Fruit fly (Drosophila melanogaster) whole organism, embryonic: ENCODE data around the gene Rpp30.
A peak's percentile ranks its signal among the peaks of the same experiment; 100 is the strongest.

ENCODE experiments used
- Atf3 ChIP-seq: fragments of 200-800 bp; sonication (Bioruptor generic); optimal IDR thresholded peaks from 3 replicates; lab custom pipeline; 2016; ENCODE audit warnings: missing biosample characterization, missing genetic modification characterization
- BEAF-32 ChIP-seq: fragments of 200-800 bp; sonication (Bioruptor generic); optimal IDR thresholded peaks from 3 replicates; lab custom pipeline; 2017; ENCODE audit warnings: missing biosample characterization, missing genetic modification characterization, mild to moderate bottlenecking, moderate library complexity, missing genetic modification reagents
- Bgb ChIP-seq: fragments of 200-800 bp; sonication (Bioruptor generic); IDR thresholded peaks from 2 replicates; pipeline ENCODE4 v1.3.6; 2022; ENCODE audit warnings: missing biosample characterization, missing genetic modification characterization; ENCODE audit not compliant: partially characterized antibody
- CG12391 ChIP-seq: fragments of 200-800 bp; sonication (Bioruptor generic); optimal IDR thresholded peaks from 3 replicates; lab custom pipeline; 2018; ENCODE audit warnings: missing biosample characterization, mild to moderate bottlenecking, missing genetic modification characterization, moderate library complexity
- CG2875 ChIP-seq: fragments of 200-800 bp; sonication (Bioruptor generic); optimal IDR thresholded peaks from 2 replicates; lab custom pipeline; 2017; ENCODE audit warnings: missing biosample characterization, mild to moderate bottlenecking, missing genetic modification characterization, missing genetic modification reagents
- CG30020 ChIP-seq: fragments of 200-800 bp; optimal IDR thresholded peaks from 2 replicates; lab custom pipeline; 2019; ENCODE audit warnings: missing biosample characterization, mild to moderate bottlenecking, missing genetic modification characterization, moderate library complexity
- CG3163 ChIP-seq: fragments of 200-800 bp; sonication (Bioruptor generic); optimal IDR thresholded peaks from 3 replicates; lab custom pipeline; 2016; ENCODE audit warnings: missing biosample characterization, missing genetic modification characterization
- CG4360 ChIP-seq: fragments of 200-800 bp; sonication (Bioruptor generic); IDR thresholded peaks from 2 replicates; pipeline ENCODE4 v1.3.6; 2022; ENCODE audit warnings: missing biosample characterization, missing genetic modification characterization
- CG43689 ChIP-seq: fragments of 200-800 bp; sonication (Bioruptor generic); IDR thresholded peaks from 2 replicates; pipeline ENCODE4 v1.3.6; 2022; ENCODE audit warnings: missing biosample characterization, missing genetic modification characterization
- CG6765 ChIP-seq: fragments of 200-800 bp; sonication (Bioruptor generic); optimal IDR thresholded peaks from 3 replicates; lab custom pipeline; 2017; ENCODE audit warnings: missing biosample characterization, mild to moderate bottlenecking, missing genetic modification characterization
- CG7357 ChIP-seq: fragments of 200-800 bp; sonication (Bioruptor generic); IDR thresholded peaks from 3 replicates; pipeline ENCODE4 v1.3.6; 2022; ENCODE audit warnings: missing biosample characterization, missing genetic modification characterization
- CG7987 ChIP-seq: fragments of 200-800 bp; sonication (Bioruptor generic); optimal IDR thresholded peaks from 2 replicates; lab custom pipeline; 2018; ENCODE audit warnings: missing biosample characterization, mild to moderate bottlenecking, missing genetic modification characterization, moderate library complexity
- CG8089 ChIP-seq: fragments of 200-800 bp; sonication (Bioruptor generic); optimal IDR thresholded peaks from 3 replicates; lab custom pipeline; 2016; ENCODE audit warnings: missing biosample characterization, missing genetic modification characterization
- CG8359 ChIP-seq: fragments of 200-800 bp; sonication (Bioruptor generic); optimal IDR thresholded peaks from 2 replicates; lab custom pipeline; 2017; ENCODE audit warnings: missing biosample characterization, mild to moderate bottlenecking, missing genetic modification characterization, borderline replicate concordance
- CG8388 ChIP-seq: fragments of 200-800 bp; sonication (Bioruptor generic); optimal IDR thresholded peaks from 2 replicates; lab custom pipeline; 2019; ENCODE audit warnings: missing biosample characterization, mild to moderate bottlenecking, missing genetic modification characterization, moderate library complexity
- CG8924 ChIP-seq: fragments of 200-800 bp; optimal IDR thresholded peaks from 3 replicates; lab custom pipeline; 2019; ENCODE audit warnings: missing biosample characterization, mild to moderate bottlenecking, missing genetic modification characterization, moderate library complexity
- CHES-1-like ChIP-seq: fragments of 200-800 bp; sonication (Bioruptor generic); optimal IDR thresholded peaks from 2 replicates; lab custom pipeline; 2016; ENCODE audit warnings: missing biosample characterization, missing genetic modification characterization
- Doc2 ChIP-seq: fragments of 200-800 bp; sonication (Bioruptor generic); IDR thresholded peaks from 2 replicates; pipeline ENCODE4 v1.3.6; 2022; ENCODE audit warnings: missing biosample characterization, missing genetic modification characterization
- Drgx ChIP-seq: fragments of 200-800 bp; sonication (Bioruptor generic); IDR thresholded peaks from 2 replicates; pipeline ENCODE4 v1.3.6; 2022; ENCODE audit warnings: missing biosample characterization, missing genetic modification characterization
- ERR ChIP-seq: fragments of 200-800 bp; sonication (Bioruptor generic); optimal IDR thresholded peaks from 2 replicates; lab custom pipeline; 2016; ENCODE audit warnings: missing biosample characterization, missing genetic modification characterization
- Eip74EF ChIP-seq, 2 experiments: fragments of 200-800 bp in 1 of 2; fragments of >200 bp in 1 of 2; sonication (Bioruptor generic) in 1 of 2; optimal IDR thresholded peaks; 2 replicates each; lab custom pipeline; 2017 to 2019; ENCODE audit warnings: missing biosample characterization in 2 of 2, missing genetic modification characterization in 2 of 2, mild to moderate bottlenecking in 1 of 2, moderate library complexity in 1 of 2
- H15 ChIP-seq: fragments of 200-800 bp; sonication (Bioruptor generic); IDR thresholded peaks from 3 replicates; pipeline ENCODE4 v1.3.6; 2022; ENCODE audit warnings: missing biosample characterization, missing genetic modification characterization
- HLH3B ChIP-seq: fragments of 200-800 bp; sonication (Bioruptor generic); IDR thresholded peaks from 2 replicates; pipeline ENCODE4 v1.3.6; 2022; ENCODE audit warnings: missing biosample characterization, missing genetic modification characterization
- Mes4 ChIP-seq: fragments of 200-800 bp; sonication (Bioruptor generic); optimal IDR thresholded peaks from 2 replicates; lab custom pipeline; 2016; ENCODE audit warnings: missing biosample characterization, missing genetic modification characterization
- Pdp1 ChIP-seq, 2 experiments: fragments of 200-800 bp; sonication (Bioruptor generic); optimal IDR thresholded peaks; 3 replicates each; lab custom pipeline; 2016; ENCODE audit warnings: missing biosample characterization in 2 of 2, missing genetic modification characterization in 2 of 2, mild to moderate bottlenecking in 1 of 2, moderate library complexity in 1 of 2
- Trl ChIP-seq, 3 experiments: fragments of >200 bp in 2 of 3; fragments of 200-800 bp in 1 of 3; sonication (Bioruptor generic) in 1 of 3; optimal IDR thresholded peaks; 2 replicates in 1 of 3; 3 replicates in 2 of 3; lab custom pipeline; 2016 to 2017; ENCODE audit warnings: missing biosample characterization in 1 of 3, missing genetic modification characterization in 1 of 3
- Xbp1 ChIP-seq: fragments of 200-800 bp; sonication (Bioruptor generic); optimal IDR thresholded peaks from 3 replicates; lab custom pipeline; 2016; ENCODE audit warnings: missing biosample characterization, mild to moderate bottlenecking, missing genetic modification characterization
- amos ChIP-seq: fragments of 200-800 bp; sonication (Bioruptor generic); IDR thresholded peaks from 2 replicates; pipeline ENCODE4 v1.3.6; 2022; ENCODE audit warnings: missing biosample characterization, missing genetic modification characterization; ENCODE audit not compliant: partially characterized antibody
- ato ChIP-seq: fragments of 200-800 bp; sonication (Bioruptor generic); IDR thresholded peaks from 2 replicates; pipeline ENCODE4 v1.3.6; 2022; ENCODE audit warnings: missing biosample characterization, missing genetic modification characterization; ENCODE audit not compliant: partially characterized antibody
- bsh ChIP-seq, 2 experiments: fragments of 200-800 bp; sonication (Bioruptor generic); optimal IDR thresholded peaks; 2 replicates each; lab custom pipeline; 2017 to 2018; ENCODE audit warnings: mild to moderate bottlenecking in 2 of 2, missing biosample characterization in 2 of 2, missing genetic modification characterization in 2 of 2, moderate library complexity in 1 of 2
- cg ChIP-seq: fragments of 200-800 bp; sonication (Bioruptor generic); optimal IDR thresholded peaks from 3 replicates; lab custom pipeline; 2019; ENCODE audit warnings: missing biosample characterization, mild to moderate bottlenecking, missing genetic modification characterization, moderate library complexity
- crol ChIP-seq: fragments of 200-800 bp; sonication (Bioruptor generic); IDR thresholded peaks from 2 replicates; pipeline ENCODE4 v1.3.6; 2022; ENCODE audit warnings: missing biosample characterization, missing genetic modification characterization
- dimm ChIP-seq: fragments of 200-800 bp; sonication (Bioruptor generic); IDR thresholded peaks from 2 replicates; pipeline ENCODE4 v1.3.6; 2022; ENCODE audit warnings: missing biosample characterization, missing genetic modification characterization
- ftz-f1 ChIP-seq: fragments of 200-800 bp; sonication (Bioruptor generic); optimal IDR thresholded peaks from 2 replicates; lab custom pipeline; 2016; ENCODE audit warnings: missing biosample characterization, missing genetic modification characterization
- grn ChIP-seq: fragments of 200-800 bp; sonication (Bioruptor generic); optimal IDR thresholded peaks from 3 replicates; lab custom pipeline; 2017; ENCODE audit warnings: missing biosample characterization, missing genetic modification characterization
- ham ChIP-seq: fragments of 200-800 bp; sonication (Bioruptor generic); IDR thresholded peaks from 2 replicates; pipeline ENCODE4 v1.3.6; 2022; ENCODE audit warnings: missing biosample characterization, missing genetic modification characterization
- hth ChIP-seq: fragments of >200 bp; optimal IDR thresholded peaks from 2 replicates; lab custom pipeline; 2017; ENCODE audit warnings: inconsistent platforms
- lilli ChIP-seq: fragments of 200-800 bp; sonication (Bioruptor generic); optimal IDR thresholded peaks from 3 replicates; lab custom pipeline; 2016; ENCODE audit warnings: missing biosample characterization, missing genetic modification characterization
- nerfin-2 ChIP-seq: fragments of 200-800 bp; sonication (Bioruptor generic); IDR thresholded peaks from 2 replicates; pipeline ENCODE4 v1.3.6; 2022; ENCODE audit warnings: missing biosample characterization, missing genetic modification characterization; ENCODE audit not compliant: partially characterized antibody
- pita ChIP-seq: fragments of 200-800 bp; sonication (Bioruptor generic); optimal IDR thresholded peaks from 2 replicates; lab custom pipeline; 2017; ENCODE audit warnings: missing biosample characterization, mild to moderate bottlenecking, missing genetic modification characterization
- psq ChIP-seq: fragments of 200-800 bp; sonication (Bioruptor generic); optimal IDR thresholded peaks from 2 replicates; lab custom pipeline; 2017; ENCODE audit warnings: missing biosample characterization, missing genetic modification characterization
- pum ChIP-seq: fragments of 200-800 bp; sonication (Bioruptor generic); optimal IDR thresholded peaks from 2 replicates; lab custom pipeline; 2016; ENCODE audit warnings: missing biosample characterization, missing genetic modification characterization
- scrt ChIP-seq: fragments of 200-800 bp; sonication (Bioruptor generic); optimal IDR thresholded peaks from 2 replicates; lab custom pipeline; 2018; ENCODE audit warnings: missing biosample characterization, mild to moderate bottlenecking, missing genetic modification characterization, moderate library complexity
- sens-2 ChIP-seq: fragments of 200-800 bp; sonication (Bioruptor generic); IDR thresholded peaks from 2 replicates; pipeline ENCODE4 v1.3.6; 2022; ENCODE audit warnings: missing biosample characterization, missing genetic modification characterization
- sr ChIP-seq: fragments of 200-800 bp; sonication (Bioruptor generic); IDR thresholded peaks from 3 replicates; pipeline ENCODE4 v1.3.6; 2022; ENCODE audit warnings: missing biosample characterization, missing genetic modification characterization
- tna ChIP-seq: fragments of 200-800 bp; sonication (Bioruptor generic); IDR thresholded peaks from 2 replicates; pipeline ENCODE4 v1.3.6; 2022; ENCODE audit warnings: missing biosample characterization, missing genetic modification characterization; ENCODE audit not compliant: partially characterized antibody
- unc-4 ChIP-seq: fragments of 200-800 bp; sonication (Bioruptor generic); IDR thresholded peaks from 2 replicates; pipeline ENCODE4 v1.3.6; 2022; ENCODE audit warnings: missing biosample characterization, missing genetic modification characterization; ENCODE audit not compliant: partially characterized antibody
- vfl ChIP-seq: fragments of 200-800 bp; sonication (Bioruptor generic); optimal IDR thresholded peaks from 2 replicates; lab custom pipeline; 2016; ENCODE audit warnings: missing biosample characterization, missing genetic modification characterization
- wor ChIP-seq: fragments of 200-800 bp; sonication (Bioruptor generic); IDR thresholded peaks from 2 replicates; pipeline ENCODE4 v1.3.6; 2022; ENCODE audit warnings: missing biosample characterization, missing genetic modification characterization

Rpp30 gene

DNA sequence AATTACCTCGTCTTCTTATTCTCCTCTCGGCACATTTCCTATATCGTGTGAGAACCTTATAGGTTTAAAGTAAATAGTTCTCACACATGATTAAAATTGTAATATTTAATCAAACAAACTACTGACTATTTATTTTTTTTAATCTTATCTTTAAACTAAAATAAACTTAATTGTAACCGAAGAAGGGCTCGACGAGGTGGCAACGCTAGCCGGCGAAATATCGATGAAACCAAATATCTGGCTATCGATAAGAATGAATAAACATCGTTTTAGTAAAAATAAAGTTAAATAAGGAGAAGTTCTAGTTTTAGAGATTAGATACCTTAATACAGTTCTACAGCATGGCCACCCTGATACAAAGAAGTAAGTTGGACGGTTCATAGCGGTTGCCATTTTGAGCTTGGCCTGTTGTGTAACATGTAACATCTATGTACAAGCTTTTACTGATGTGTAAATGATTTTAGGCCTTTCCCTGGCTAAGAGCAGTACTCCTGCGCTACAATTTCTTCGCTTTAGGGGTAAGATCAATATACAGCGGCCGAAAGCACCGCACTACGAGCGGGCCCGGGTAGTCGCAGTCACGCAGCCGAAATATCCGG is 48.5 kb downstream of the Rpp30 start, which contains the start of gene mRpL10 (continued):
- TF ChIP-seq CG7357 (GFP tag; lab: Robert Waterston, UW) (no peak), CG12391 (tag; lab: Kevin White, UChicago) (peak; percentile 56), lilli (GFP tag; lab: Kevin White, UChicago) (peak; percentile 55), ftz-f1 (no peak), CG43689 (GFP tag; lab: Robert Waterston, UW) (no peak), Doc2 (GFP tag; lab: Robert Waterston, UW) (no peak), cg (GFP tag; lab: Kevin White, UChicago) (no peak), CG30020 (peak; percentile 65), ato (peak; percentile 88), CG6765 (GFP tag; lab: Kevin White, UChicago) (no peak), wor (GFP tag; lab: Robert Waterston, UW) (no peak), CG8359 (GFP tag; lab: Kevin White, UChicago) (no peak), Eip74EF (GFP tag; optimal IDR thresholded peaks at IDR 0.05; lab: Kevin White, UChicago) (no peak), sr (GFP tag; lab: Robert Waterston, UW) (no peak), tna (GFP tag; lab: Robert Waterston, UW) (peak; percentile 62), CG2875 (no peak), amos (GFP tag; lab: Robert Waterston, UW) (peak; percentile 94), grn (GFP tag; lab: Kevin White, UChicago) (no peak), Mes4 (GFP tag; lab: Kevin White, UChicago) (no peak), Drgx (GFP tag; lab: Robert Waterston, UW) (no peak), Trl (optimal IDR thresholded peaks at IDR 0.05; lab: Kevin White, UChicago) (no peak), Trl (GFP tag; optimal IDR thresholded peaks at IDR 0.05; lab: Kevin White, UChicago) (no peak), sens-2 (no peak), Atf3 (GFP tag; lab: Kevin White, UChicago) (no peak), CG4360 (no peak), bsh (GFP tag; optimal IDR thresholded peaks at IDR 0.05; lab: Kevin White, UChicago) (no peak), Pdp1 (GFP tag; optimal IDR thresholded peaks at IDR 0.05; lab: Kevin White, UChicago) (peak in 1 of 2 experiments; percentile 93), CG8924 (tag; lab: Kevin White, UChicago) (peak; percentile 37), CHES-1-like (GFP tag; lab: Kevin White, UChicago) (no peak), CG8388 (GFP tag; lab: Kevin White, UChicago) (no peak), psq (GFP tag; lab: Kevin White, UChicago) (no peak), unc-4 (peak; percentile 94), ham (no peak), crol (GFP tag; lab: Robert Waterston, UW) (no peak), H15 (GFP tag; lab: Robert Waterston, UW) (no peak), hth (lab: Kevin White, UChicago) (no peak), nerfin-2 (GFP tag; lab: Robert Waterston, UW) (peak; percentile 75), CG3163 (GFP tag; lab: Kevin White, UChicago) (no peak), pum (GFP tag; lab: Kevin White, UChicago) (no peak), HLH3B (GFP tag; lab: Robert Waterston, UW) (no peak), dimm (no peak), CG8089 (GFP tag; lab: Kevin White, UChicago) (no peak), ERR (GFP tag; lab: Kevin White, UChicago) (no peak), pita (GFP tag; lab: Kevin White, UChicago) (no peak), vfl (GFP tag; lab: Kevin White, UChicago) (peak; percentile 28), Xbp1 (peak; percentile 20), BEAF-32 (GFP tag; lab: Kevin White, UChicago) (peak; percentile 90), scrt (no peak), Bgb (GFP tag; lab: Robert Waterston, UW) (peak; percentile 93), CG7987 (GFP tag; lab: Kevin White, UChicago) (peak; percentile 4)
